Worm (Caenorhabditis elegans) whole organism, late embryonic: ENCODE results near the gene rps-21.

Experiments
- K09A11.1 ChIP-seq: sonication (generic microtip); optimal IDR thresholded peaks from 2 replicates; lab custom pipeline; 2017; ENCODE audit warnings: antibody characterized with exemption, mild to moderate bottlenecking, missing genetic modification characterization, missing compliant biosample characterization; ENCODE audit not compliant: insufficient read depth
- T23F11.4 ChIP-seq: fragments of 200-800 bp; sonication (Bioruptor generic); optimal IDR thresholded peaks from 2 replicates; lab custom pipeline; 2018; ENCODE audit warnings: mild to moderate bottlenecking, missing genetic modification characterization, missing compliant biosample characterization
- ceh-18 ChIP-seq: sonication (generic microtip); optimal IDR thresholded peaks from 2 replicates; lab custom pipeline; 2016; ENCODE audit warnings: missing genetic modification characterization, missing compliant biosample characterization
- ceh-9 ChIP-seq: sonication (generic microtip); optimal IDR thresholded peaks from 2 replicates; lab custom pipeline; 2016; ENCODE audit warnings: mild to moderate bottlenecking, missing genetic modification characterization, inconsistent platforms, missing compliant biosample characterization
- pax-1 ChIP-seq: fragments of 150-350 bp; optimal IDR thresholded peaks from 2 replicates; lab custom pipeline; 2014; ENCODE audit warnings: missing biosample characterization, missing genetic modification characterization
- pqm-1 ChIP-seq: sonication (generic microtip); optimal IDR thresholded peaks from 2 replicates; lab custom pipeline; 2016; ENCODE audit warnings: missing genetic modification characterization, missing compliant biosample characterization
- rnt-1 ChIP-seq: sonication (generic microtip); optimal IDR thresholded peaks from 2 replicates; lab custom pipeline; 2016; ENCODE audit warnings: missing genetic modification characterization, missing compliant biosample characterization
- unc-55 ChIP-seq: sonication (generic microtip); optimal IDR thresholded peaks from 2 replicates; lab custom pipeline; 2017; ENCODE audit warnings: missing biosample characterization, missing genetic modification reagents, missing genetic modification characterization

DNA sequence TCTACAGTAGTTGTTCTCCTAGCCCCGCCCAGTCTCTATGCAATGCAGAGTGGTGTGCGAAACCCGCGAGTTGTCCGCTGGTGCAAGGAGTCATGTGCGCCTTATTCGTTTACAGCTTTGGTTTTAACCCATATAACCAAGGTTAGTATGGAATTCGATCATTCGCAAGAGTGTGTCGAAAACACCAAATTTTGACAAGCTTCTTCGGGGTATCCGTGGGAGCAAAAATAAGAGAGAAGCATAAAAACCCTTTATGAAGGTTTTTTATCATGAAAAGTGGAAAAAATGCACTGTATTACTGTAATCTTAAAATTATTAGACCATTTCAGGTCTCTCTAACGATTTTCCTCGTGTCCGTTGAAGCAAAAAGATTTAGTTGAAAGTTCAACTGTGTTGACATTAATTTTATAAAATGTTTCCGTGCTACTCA lies 47.2 kb downstream of the rps-21 start:
- TF ChIP-seq ceh-9 (tag; lab: Kevin White, UChicago) (no peak), ceh-18 (no peak), rnt-1 (no peak), pax-1 (tag; lab: Kevin White, UChicago) (no peak), T23F11.4 (no peak), K09A11.1 (no peak), unc-55 (GFP tag; lab: Kevin White, UChicago) (no peak), pqm-1 (tag; lab: Kevin White, UChicago) (no peak)
